Worm (Caenorhabditis elegans): ENCODE data around the gene F41E7.9.

DNA sequence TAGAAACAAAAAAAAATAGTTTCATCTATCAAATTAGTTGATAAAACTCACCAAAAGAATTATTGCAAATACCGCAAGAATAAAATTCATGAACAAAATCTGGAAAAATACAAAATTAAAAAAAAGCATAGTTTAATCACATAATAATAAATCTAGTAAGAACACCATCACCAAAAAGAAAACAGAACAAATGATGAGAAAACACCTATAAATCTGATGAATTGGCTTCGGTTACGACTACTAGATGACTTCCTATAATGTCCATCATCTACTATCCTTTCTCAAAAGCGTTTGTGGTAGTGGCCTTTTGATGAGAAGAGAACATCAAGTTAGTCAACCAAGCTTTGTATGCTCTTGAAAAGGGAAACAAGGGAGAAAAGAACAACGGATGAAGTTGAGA is 22.3 kb upstream of the F41E7.9 start, which contains the start of gene cut-5:
- TF ChIP-seq med-1 (GFP tag; optimal IDR thresholded peaks at IDR 0.05; ENCODE audit: insufficient read depth), result no peak
- TF ChIP-seq ztf-29 (GFP tag; IDR thresholded peaks at IDR 0.05), result no peak
- no peak for TF ChIP-seq flt-1 (GFP tag; IDR thresholded peaks at IDR 0.05)
- no peak for TF ChIP-seq tab-1 (GFP tag; IDR thresholded peaks at IDR 0.05)
- no peak for TF ChIP-seq T22C8.4 (GFP tag; IDR thresholded peaks at IDR 0.05)
- no peak for TF ChIP-seq ref-1 (GFP tag; conservative IDR thresholded peaks at IDR 0.05)
- TF ChIP-seq klf-2 (GFP tag; conservative IDR thresholded peaks at IDR 0.05), result no peak
- TF ChIP-seq cog-1 (tag; optimal IDR thresholded peaks at IDR 0.05), result no peak

Data from whole organism, midembryonic.